Worm (Caenorhabditis elegans) whole organism, L1 larva: ENCODE measurements around the gene nhr-5.

Experiments used
- egl-27 ChIP-seq, 2 experiments: fragments of 150-350 bp in 1 of 2; sonication (generic microtip); optimal IDR thresholded peaks; 3 replicates each; lab custom pipeline; 2017 to 2018; ENCODE audit warnings: missing biosample characterization in 2 of 2, missing genetic modification characterization in 2 of 2, missing genetic modification reagents in 2 of 2
- elt-3 ChIP-seq, 6 experiments: fragments of 150-350 bp in 1 of 6; sonication (generic microtip); optimal IDR thresholded peaks; 2 replicates each; lab custom pipeline; 2017 to 2018; ENCODE audit warnings: missing biosample characterization in 6 of 6, missing genetic modification characterization in 6 of 6, inconsistent platforms in 1 of 6
- lin-13 ChIP-seq: fragments of 150-350 bp; optimal IDR thresholded peaks from 2 replicates; lab custom pipeline; 2014; ENCODE audit warnings: missing biosample characterization, missing genetic modification reagents, missing genetic modification characterization
- tbx-2 ChIP-seq: sonication (generic microtip); optimal IDR thresholded peaks from 2 replicates; lab custom pipeline; 2016; ENCODE audit warnings: missing genetic modification characterization, missing compliant biosample characterization

DNA sequence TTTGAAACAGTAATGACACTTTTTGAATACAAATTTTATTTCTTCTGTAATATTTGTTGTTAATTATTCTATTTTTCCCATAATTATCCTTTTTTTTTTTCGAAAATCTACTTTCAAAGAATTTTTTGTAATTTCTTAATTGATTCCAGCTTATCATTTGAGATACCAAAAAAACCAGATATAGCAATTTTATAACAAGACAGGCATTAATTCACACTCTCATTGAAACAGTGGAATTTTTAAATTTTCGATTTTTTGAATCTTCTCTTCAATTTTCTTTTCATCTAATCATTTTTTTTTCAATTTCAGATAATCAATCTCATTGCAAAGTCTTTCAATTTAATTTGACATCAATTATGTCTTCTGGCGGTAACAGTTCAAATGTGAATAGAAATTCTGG, at the start of gene nhr-5:
- no peak for TF ChIP-seq elt-3 (tag; optimal IDR thresholded peaks at IDR 0.05; lab: Kevin White, UChicago)
- TF ChIP-seq tbx-2: no peak
- TF ChIP-seq lin-13 (GFP tag; lab: Kevin White, UChicago): no peak
- TF ChIP-seq egl-27 (tag; optimal IDR thresholded peaks at IDR 0.05; lab: Kevin White, UChicago): no peak
